Fruit fly (Drosophila melanogaster): Measurements from ENCODE around the gene CG33203.

CG33203 gene

DNA sequence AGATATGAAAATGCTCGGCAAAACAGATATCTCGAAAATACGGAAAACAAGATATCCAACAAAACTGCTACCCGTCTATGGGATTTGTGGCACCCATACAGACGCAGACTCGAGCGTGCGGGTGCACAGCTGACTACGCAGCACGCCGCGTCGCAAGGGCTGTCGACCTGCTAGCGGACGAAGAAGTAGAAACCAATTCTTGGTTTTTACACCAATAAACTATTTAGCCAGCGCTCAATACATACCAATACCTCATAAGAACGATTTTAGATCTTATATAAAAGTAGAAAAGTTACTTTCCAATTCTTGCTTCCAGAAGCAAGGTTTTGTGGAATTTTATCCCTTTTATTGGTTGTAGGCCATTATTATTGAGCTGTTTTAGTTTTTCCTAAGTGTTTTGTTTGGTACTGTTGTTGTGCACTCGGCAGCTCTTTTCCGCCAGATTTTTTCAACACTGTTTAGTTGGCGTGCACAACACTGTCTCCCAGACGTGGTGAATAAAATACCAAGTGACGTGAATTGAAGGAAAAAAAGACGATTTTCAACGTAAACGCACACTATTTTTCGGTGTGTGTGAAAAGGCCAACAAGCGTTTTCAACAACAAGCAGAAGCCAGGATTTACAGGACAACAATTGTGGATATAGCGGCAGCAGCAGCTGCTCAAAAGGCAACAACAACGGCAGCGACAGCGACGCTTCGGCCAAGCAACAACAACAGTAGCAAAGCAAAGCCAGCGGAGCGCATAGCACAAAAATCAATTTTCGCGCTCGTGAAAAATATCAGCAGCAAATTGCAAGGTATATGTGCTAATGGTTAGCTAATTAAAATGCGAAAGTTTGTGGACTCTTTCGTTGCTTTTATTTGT lies 1.3 kb upstream of the CG33203 start:
- TF ChIP-seq noc (tag; optimal IDR thresholded peaks at IDR 0.05): peak; percentile 92

- no peak for TF ChIP-seq noc (tag; optimal IDR thresholded peaks at IDR 0.05)
These were observed 696 bp downstream of the CG33203 start for dm6 chr3R:28886813-28887212.

DNA sequence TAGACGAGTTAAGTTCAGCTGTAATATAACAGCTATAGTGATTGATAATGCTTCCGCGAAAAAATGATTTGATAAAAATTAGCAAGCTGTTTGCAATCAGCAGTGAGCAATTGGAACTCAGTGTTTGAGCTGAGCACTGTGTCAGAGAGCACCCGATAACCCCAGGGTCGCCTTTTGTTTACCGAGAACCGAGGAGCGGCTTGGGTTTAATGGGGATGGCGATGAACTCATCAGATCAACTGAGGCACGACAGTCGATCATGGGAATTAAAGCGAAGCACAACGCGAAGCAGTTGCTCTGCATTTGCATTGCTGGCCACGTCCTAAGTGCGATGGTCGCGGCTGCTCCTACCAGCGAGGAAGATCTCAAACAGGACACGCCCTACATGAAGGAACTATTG lies 4.1 kb downstream of the CG33203 start, which contains the start of gene Nepl21:
Gene Nepl21 (plus strand): TSS at position 260 of the 400 bp plus-strand sequence.
- peak; percentile 34 for TF ChIP-seq noc (tag; optimal IDR thresholded peaks at IDR 0.05)

dm6 chr3R:28880066-28880842 lies 7.3 kb downstream of the CG33203 start, which contains the start of the genes Nepl19 and Nepl20:
Nepl19 (minus strand) TSS chr3R:28880122.
Nepl20 (plus strand) TSS chr3R:28880792.
- peak; percentile 93 for TF ChIP-seq noc (tag; optimal IDR thresholded peaks at IDR 0.05)

DNA sequence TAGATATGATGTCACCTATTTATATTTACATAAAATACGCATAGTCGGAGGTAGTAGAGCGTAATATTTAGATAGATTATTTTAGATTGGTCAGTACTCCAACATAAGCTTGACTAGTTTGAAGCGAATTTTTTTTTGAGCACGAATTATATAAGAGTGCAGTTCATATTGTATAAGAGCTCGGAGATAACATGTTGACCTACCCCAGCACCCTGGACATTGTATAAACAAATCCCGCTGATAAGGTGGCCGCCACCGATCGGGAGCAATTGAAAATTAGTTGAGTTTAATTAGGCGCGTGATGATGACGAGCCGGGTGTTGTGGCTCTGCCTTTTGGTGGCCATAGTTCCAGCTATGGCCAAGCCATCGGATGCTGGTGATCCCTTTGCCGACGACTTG lies 12.2 kb downstream of the CG33203 start, which contains the start of gene Nepl18:
Gene Nepl18 (plus strand): TSS at position 277 of the 400 bp plus-strand sequence.
- no peak for TF ChIP-seq noc (tag; optimal IDR thresholded peaks at IDR 0.05)

DNA sequence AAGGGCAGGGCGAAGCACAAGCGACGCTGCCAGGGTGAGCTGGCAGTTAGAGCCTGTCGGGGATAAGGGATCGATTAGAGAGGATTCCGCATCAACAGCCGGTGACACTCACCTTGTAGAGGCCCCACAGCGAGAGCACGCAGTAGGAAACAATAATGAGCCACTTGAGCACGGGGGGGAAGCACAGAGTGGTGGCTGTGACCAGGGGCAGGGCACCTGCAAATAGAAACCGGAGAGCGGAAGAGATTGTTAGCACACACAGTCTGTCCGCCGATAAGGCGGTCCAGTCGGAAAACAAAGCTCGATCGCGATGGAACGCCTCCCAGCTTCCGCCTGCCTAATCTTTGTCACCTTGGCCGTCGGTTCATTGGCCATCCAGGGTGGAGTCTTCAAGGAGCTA lies 14.9 kb downstream of the CG33203 start, which contains the start of gene Nepl17:
Gene Nepl17 (plus strand): TSS at position 301 of the 400 bp plus-strand sequence.
- no peak for TF ChIP-seq noc (tag; optimal IDR thresholded peaks at IDR 0.05)

DNA sequence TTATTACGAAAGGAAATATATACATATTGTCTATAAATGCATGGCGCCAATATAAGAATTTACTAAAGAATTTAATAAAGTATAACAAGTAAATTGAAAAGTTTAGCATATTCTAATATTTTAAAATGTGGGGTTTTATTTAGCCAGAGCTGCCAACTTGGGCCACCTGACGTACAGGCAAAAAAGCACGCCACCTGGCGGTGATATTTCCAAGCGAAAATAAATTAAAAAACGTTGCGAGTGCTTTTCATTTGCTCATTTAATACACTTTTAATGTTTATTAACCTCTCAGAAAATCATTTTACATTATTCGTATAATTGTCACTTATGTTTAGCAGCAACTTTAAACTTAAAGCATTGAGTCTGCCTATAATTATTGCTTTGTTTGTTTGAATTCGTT lies 17.1 kb downstream of the CG33203 start:
- no peak for TF ChIP-seq noc (tag; optimal IDR thresholded peaks at IDR 0.05)

DNA sequence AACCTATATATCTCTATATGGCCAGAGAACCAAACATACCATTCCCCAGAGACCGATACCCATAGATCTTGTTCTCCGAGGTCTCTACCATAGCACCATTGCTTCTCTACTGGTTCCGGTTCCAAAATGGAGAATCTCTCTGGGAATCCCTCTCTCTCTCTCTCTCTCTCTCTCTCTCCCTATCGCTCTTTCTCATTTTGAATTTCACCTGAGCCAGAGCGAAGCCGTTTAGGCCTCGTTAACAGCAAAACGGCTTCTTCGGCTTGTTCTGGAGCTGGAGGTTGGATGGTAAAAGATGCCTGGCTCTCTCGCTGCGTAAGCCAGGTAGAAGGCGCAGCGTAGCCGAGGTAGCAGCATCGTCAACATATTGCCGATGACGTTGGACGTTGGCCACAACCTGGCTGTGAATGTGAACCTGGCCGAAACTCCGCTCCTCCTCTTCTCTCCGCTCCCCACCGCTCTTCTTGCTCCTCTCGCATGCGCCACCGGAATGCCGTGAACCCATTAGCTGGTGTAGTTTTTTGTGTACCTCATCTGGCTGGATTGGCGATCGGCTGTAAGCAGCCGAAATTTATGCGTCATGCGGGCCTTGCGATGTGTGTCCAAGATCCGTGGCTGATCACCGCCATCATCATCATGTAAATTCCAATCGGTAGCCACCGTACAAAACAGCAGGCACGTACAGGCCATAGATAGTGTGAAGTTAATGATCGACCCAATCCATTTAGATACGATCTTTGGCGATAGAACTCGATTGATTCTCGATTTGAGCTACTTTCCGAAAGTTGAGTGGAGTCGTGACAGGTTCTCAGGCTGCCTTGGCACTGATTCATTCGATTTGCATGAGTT lies 26.0 kb downstream of the CG33203 start:
- TF ChIP-seq noc (tag; optimal IDR thresholded peaks at IDR 0.05): no peak

- no peak for TF ChIP-seq noc (tag; optimal IDR thresholded peaks at IDR 0.05)
These were observed 26.9 kb downstream of the CG33203 start for dm6 chr3R:28860582-28860981.

dm6 chr3R:28859058-28859526 lies 28.4 kb downstream of the CG33203 start, which contains the start of gene Inx3:
Inx3 (minus strand) TSS chr3R:28859497.
- no peak for TF ChIP-seq noc (tag; optimal IDR thresholded peaks at IDR 0.05)

- no peak for TF ChIP-seq noc (tag; optimal IDR thresholded peaks at IDR 0.05)
These were observed 29.3 kb downstream of the CG33203 start for dm6 chr3R:28858241-28858647.

dm6 chr3R:28857287-28858024 lies 30.1 kb downstream of the CG33203 start:
- no peak for TF ChIP-seq noc (tag; optimal IDR thresholded peaks at IDR 0.05)

DNA sequence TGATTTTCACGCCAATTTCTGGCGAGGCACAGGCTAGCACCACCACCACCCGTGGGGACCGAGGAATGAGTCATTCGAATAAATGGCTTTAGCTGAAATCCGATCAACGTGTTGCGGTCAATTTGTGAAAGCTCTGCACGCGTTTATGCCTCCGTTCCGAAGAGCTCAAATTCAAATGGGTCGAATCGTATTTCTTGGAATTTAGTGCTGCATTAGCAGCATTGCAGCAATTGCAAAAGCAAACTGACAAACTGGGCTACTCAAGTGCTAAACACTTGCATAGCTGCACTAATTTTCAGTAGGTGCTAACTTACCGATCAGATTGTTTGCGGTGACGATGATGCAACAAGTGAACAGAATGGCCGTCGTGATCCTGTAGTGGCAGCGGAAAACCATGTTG lies 30.7 kb downstream of the CG33203 start:
- TF ChIP-seq noc (tag; optimal IDR thresholded peaks at IDR 0.05): no peak

- TF ChIP-seq noc (tag; optimal IDR thresholded peaks at IDR 0.05): no peak
These were observed 31.4 kb downstream of the CG33203 start for dm6 chr3R:28856140-28856539.

DNA sequence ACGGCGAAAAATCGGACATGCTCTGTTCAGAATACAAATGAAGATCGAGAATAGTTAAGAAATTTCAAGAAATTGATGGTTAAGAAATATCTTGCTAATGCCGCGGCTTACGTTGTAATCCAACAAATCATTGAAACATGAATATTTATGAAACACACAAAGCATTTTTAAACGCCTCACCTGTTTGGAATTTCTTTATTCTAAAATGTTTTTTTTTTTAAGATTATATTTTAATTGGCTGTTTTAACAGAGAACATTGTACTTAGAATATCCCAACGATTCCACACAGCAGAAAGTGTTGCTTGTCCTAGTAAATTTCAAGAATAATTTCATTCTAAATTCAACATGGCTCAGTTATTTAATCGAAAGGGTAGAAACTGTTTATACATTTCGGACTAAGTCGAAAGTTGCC lies 35.5 kb downstream of the CG33203 start:
- TF ChIP-seq noc (tag; optimal IDR thresholded peaks at IDR 0.05): no peak

Data from whole organism, larva.